Worm (Caenorhabditis elegans): ENCODE results near the gene K07E8.6.

ce11 chrII:678581-678980 lies 39.2 kb upstream of the K07E8.6 start, which contains the start of gene T02H6.9:
- TF ChIP-seq ama-1 (optimal IDR thresholded peaks at IDR 0.05) = no peak
- TF ChIP-seq tbx-11 (GFP tag; IDR thresholded peaks at IDR 0.05) = no peak
- TF ChIP-seq hmbx-1 (tag; optimal IDR thresholded peaks at IDR 0.05) = no peak
- TF ChIP-seq scrt-1 (GFP tag; IDR thresholded peaks at IDR 0.05) = no peak
- no peak for TF ChIP-seq hnd-1 (tag; optimal IDR thresholded peaks at IDR 0.05)
- TF ChIP-seq ets-7 (tag; optimal IDR thresholded peaks at IDR 0.05) = no peak
- no peak for TF ChIP-seq flt-1 (GFP tag; IDR thresholded peaks at IDR 0.05)
- no peak for TF ChIP-seq sea-1 (GFP tag; conservative IDR thresholded peaks at IDR 0.05)
- no peak for TF ChIP-seq tbx-37 (GFP tag; conservative IDR thresholded peaks at IDR 0.05)
- no peak for TF ChIP-seq F13C5.2 (tag; optimal IDR thresholded peaks at IDR 0.05)
- no peak for TF ChIP-seq pes-1 (GFP tag; IDR thresholded peaks at IDR 0.05)
- no peak for TF ChIP-seq ceh-36 (tag; optimal IDR thresholded peaks at IDR 0.05)

Data from whole organism, early embryonic.